In the genomic region with DNA sequence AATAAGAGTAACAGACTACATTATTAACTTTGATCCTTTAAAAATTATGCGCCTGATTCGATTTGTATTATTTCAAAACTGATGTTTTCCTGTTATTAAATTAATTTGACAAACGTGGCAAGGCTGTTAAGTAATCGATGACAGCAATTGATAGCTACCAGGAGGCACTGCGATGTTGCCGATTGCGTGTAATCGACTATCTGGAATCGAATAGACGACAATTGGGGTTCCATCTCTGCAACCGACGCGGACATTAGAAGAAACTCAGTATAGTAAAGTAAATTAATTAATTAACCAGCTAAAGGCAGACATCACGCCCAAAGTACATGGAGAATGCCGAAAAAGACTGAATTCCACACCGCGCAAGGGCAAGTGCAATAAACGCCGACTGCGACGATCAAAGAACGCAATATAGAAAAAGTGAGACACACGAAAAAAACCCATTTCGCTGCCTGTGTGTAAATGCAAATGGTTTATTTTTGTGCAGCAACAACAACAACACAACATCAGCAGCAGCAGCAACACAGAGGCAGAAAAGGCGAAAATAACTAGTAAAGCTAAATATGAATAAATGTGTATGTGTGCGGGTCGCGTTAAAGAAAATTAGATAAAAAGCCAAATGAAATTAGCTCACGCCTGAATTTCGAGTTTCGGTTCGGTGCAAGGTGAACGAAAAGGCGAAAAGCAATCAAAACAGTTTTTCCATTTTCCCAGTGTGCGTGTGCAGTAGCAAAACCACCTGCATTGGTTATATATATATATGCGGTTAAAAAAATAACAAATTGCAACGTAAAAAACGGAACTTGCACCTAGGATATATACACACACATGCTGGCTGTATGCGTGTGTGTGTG, we compare ENCODE assay signal across 6 fruit fly cellular contexts.
TF ChIP-seq lines count a peak whose summit lies in the region.

A gene (plus strand): TSS at position 219 of the 854 bp plus-strand sequence.

- peak; percentile 11 to 28 for TF ChIP-seq CTCF in S2 (optimal IDR thresholded peaks at IDR 0.05; lab: Kevin White, UChicago)
- peak; percentile 42 for TF ChIP-seq CTCF in whole organism, embryonic (GFP tag; optimal IDR thresholded peaks at IDR 0.05; lab: Kevin White, UChicago)

TF ChIP-seq in whole organism, adult, 20 proteins besides CTCF, POLR2A, EP300 and RAD21:
- TF ChIP-seq tj (GFP tag; optimal IDR thresholded peaks at IDR 0.05; lab: Kevin White, UChicago) (peak; percentile 14), bab1 (GFP tag; optimal IDR thresholded peaks at IDR 0.05; lab: Kevin White, UChicago) (peak; percentile 50), ovo (GFP tag; optimal IDR thresholded peaks at IDR 0.05; lab: Kevin White, UChicago) (peak; percentile 18), CG1620 (GFP tag; optimal IDR thresholded peaks at IDR 0.05; lab: Kevin White, UChicago) (peak; percentile 28), CG5204 (GFP tag; optimal IDR thresholded peaks at IDR 0.05; lab: Kevin White, UChicago) (no peak), CG7101 (tag; optimal IDR thresholded peaks at IDR 0.05; lab: Kevin White, UChicago) (peak; percentile 25), Crg-1 (GFP tag; optimal IDR thresholded peaks at IDR 0.05; lab: Kevin White, UChicago) (peak; percentile 1), CG33017 (tag; optimal IDR thresholded peaks at IDR 0.05; lab: Kevin White, UChicago) (peak; percentile 33), CG14711 (tag; optimal IDR thresholded peaks at IDR 0.05; lab: Kevin White, UChicago) (peak; percentile 8), pad (GFP tag; optimal IDR thresholded peaks at IDR 0.05; lab: Kevin White, UChicago) (no peak), Hr96 (GFP tag; optimal IDR thresholded peaks at IDR 0.05; lab: Kevin White, UChicago) (no peak), toe (GFP tag; optimal IDR thresholded peaks at IDR 0.05; lab: Kevin White, UChicago) (no peak), Mnt (GFP tag; optimal IDR thresholded peaks at IDR 0.05; lab: Kevin White, UChicago) (no peak), cic (GFP tag; optimal IDR thresholded peaks at IDR 0.05; lab: Kevin White, UChicago) (peak; percentile 41), CG7045 (GFP tag; optimal IDR thresholded peaks at IDR 0.05; lab: Kevin White, UChicago) (no peak)

TF ChIP-seq in whole organism, embryonic, 481 proteins besides CTCF, POLR2A, EP300 and RAD21 (continues in another document):
- TF ChIP-seq Dad (GFP tag; optimal IDR thresholded peaks at IDR 0.05; lab: Kevin White, UChicago) = no peak
- TF ChIP-seq bigmax (GFP tag; optimal IDR thresholded peaks at IDR 0.05; lab: Kevin White, UChicago) = no peak
- TF ChIP-seq Lhr (GFP tag; optimal IDR thresholded peaks at IDR 0.05; lab: Kevin White, UChicago) = peak; percentile 61
- peak; percentile 78 for TF ChIP-seq CG14710 (tag; optimal IDR thresholded peaks at IDR 0.05; lab: Kevin White, UChicago)
- TF ChIP-seq CG1603 (tag; optimal IDR thresholded peaks at IDR 0.05; lab: Kevin White, UChicago) = peak; percentile 97
- no peak for TF ChIP-seq unpg (GFP tag; optimal IDR thresholded peaks at IDR 0.05; lab: Kevin White, UChicago)
- TF ChIP-seq CG1529 (GFP tag; optimal IDR thresholded peaks at IDR 0.05; lab: Kevin White, UChicago) = no peak
- TF ChIP-seq CG34376 (GFP tag; optimal IDR thresholded peaks at IDR 0.05; lab: Kevin White, UChicago) = peak; percentile 5
- TF ChIP-seq CG17612 (GFP tag; IDR thresholded peaks at IDR 0.05; lab: Robert Waterston, UW) = no peak
- peak; percentile 16 for TF ChIP-seq mam (GFP tag; optimal IDR thresholded peaks at IDR 0.05; lab: Kevin White, UChicago)
- peak; percentile 28 for TF ChIP-seq Xbp1 (GFP tag; optimal IDR thresholded peaks at IDR 0.05; lab: Kevin White, UChicago)
- TF ChIP-seq CG30403 (GFP tag; optimal IDR thresholded peaks at IDR 0.05; lab: Kevin White, UChicago) = peak; percentile 26
- TF ChIP-seq Ets65A (GFP tag; lab: Kevin White, UChicago) = peak; percentile 84
- peak; percentile 99 for TF ChIP-seq CG11560 (tag; IDR thresholded peaks at IDR 0.05; lab: Robert Waterston, UW)
- no peak for TF ChIP-seq ATbp (GFP tag; optimal IDR thresholded peaks at IDR 0.05; lab: Kevin White, UChicago)
- 0 out of 3 replicates have a peak, but pooled peaks have one; percentile 9 for TF ChIP-seq CG11695 (GFP tag; IDR thresholded peaks at IDR 0.05; lab: Robert Waterston, UW)
- no peak for TF ChIP-seq crol (GFP tag; IDR thresholded peaks at IDR 0.05; lab: Robert Waterston, UW)

TF ChIP-seq in whole organism, prepupa, 60 proteins besides CTCF, POLR2A, EP300 and RAD21 (continues in another document):
- peak; percentile 4 for TF ChIP-seq Eip93F (GFP tag; optimal IDR thresholded peaks at IDR 0.05; lab: Kevin White, UChicago)
- TF ChIP-seq Gug (GFP tag; IDR thresholded peaks at IDR 0.05; lab: Robert Waterston, UW) = no peak
- TF ChIP-seq acj6 (GFP tag; optimal IDR thresholded peaks at IDR 0.05; lab: Kevin White, UChicago) = no peak
- TF ChIP-seq Sox15 (GFP tag; optimal IDR thresholded peaks at IDR 0.05; lab: Kevin White, UChicago) = no peak
- TF ChIP-seq CG10669 (GFP tag; optimal IDR thresholded peaks at IDR 0.05; lab: Kevin White, UChicago) = no peak
- TF ChIP-seq Hr38 (GFP tag; optimal IDR thresholded peaks at IDR 0.05; lab: Kevin White, UChicago) = no peak
- TF ChIP-seq fd59A (GFP tag; optimal IDR thresholded peaks at IDR 0.05; lab: Kevin White, UChicago) = no peak
- 0 out of 3 replicates have a peak, but pooled peaks have one; percentile 11 for TF ChIP-seq CG8119 (GFP tag; IDR thresholded peaks at IDR 0.05; lab: Robert Waterston, UW)
- TF ChIP-seq salr (GFP tag; optimal IDR thresholded peaks at IDR 0.05; lab: Kevin White, UChicago) = no peak
- no peak for TF ChIP-seq dsx (GFP tag; optimal IDR thresholded peaks at IDR 0.05; lab: Kevin White, UChicago; ENCODE audit: poor library complexity, severe bottlenecking)
- no peak for TF ChIP-seq OdsH (GFP tag; optimal IDR thresholded peaks at IDR 0.05; lab: Kevin White, UChicago)
- TF ChIP-seq CG8632 (GFP tag; optimal IDR thresholded peaks at IDR 0.05; lab: Kevin White, UChicago) = no peak
- TF ChIP-seq eg (GFP tag; IDR thresholded peaks at IDR 0.05; lab: Robert Waterston, UW) = 0 out of 3 replicates have a peak, but pooled peaks have one; percentile 20
- no peak for TF ChIP-seq CG3919 (GFP tag; optimal IDR thresholded peaks at IDR 0.05; lab: Kevin White, UChicago)
- no peak for TF ChIP-seq Ets96B (tag; optimal IDR thresholded peaks at IDR 0.05; lab: Kevin White, UChicago)
- TF ChIP-seq CG6276 (GFP tag; optimal IDR thresholded peaks at IDR 0.05; lab: Kevin White, UChicago) = peak; percentile 34
- TF ChIP-seq CG4318 (GFP tag; optimal IDR thresholded peaks at IDR 0.05; lab: Kevin White, UChicago) = no peak

TF ChIP-seq in whole organism, pupa, 21 proteins besides CTCF, POLR2A, EP300 and RAD21 (continues in another document):
- TF ChIP-seq Pif1A (GFP tag; optimal IDR thresholded peaks at IDR 0.05; lab: Kevin White, UChicago) (no peak), gl (tag; optimal IDR thresholded peaks at IDR 0.05; lab: Kevin White, UChicago) (no peak), rn (GFP tag; IDR thresholded peaks at IDR 0.05; lab: Robert Waterston, UW) (no peak), CG17806 (tag; optimal IDR thresholded peaks at IDR 0.05; lab: Kevin White, UChicago) (no peak), D1 (tag; optimal IDR thresholded peaks at IDR 0.05; lab: Kevin White, UChicago) (no peak), Pif1B (GFP tag; optimal IDR thresholded peaks at IDR 0.05; lab: Kevin White, UChicago) (no peak), CG10348 (GFP tag; IDR thresholded peaks at IDR 0.05; lab: Robert Waterston, UW) (no peak), CG14655 (GFP tag; optimal IDR thresholded peaks at IDR 0.05; lab: Kevin White, UChicago) (no peak), EcR (GFP tag; optimal IDR thresholded peaks at IDR 0.05; lab: Kevin White, UChicago) (no peak), CG4496 (GFP tag; IDR thresholded peaks at IDR 0.05; lab: Robert Waterston, UW) (peak; percentile 28; the same call in 1 of the 3 replicates), Ets98B (GFP tag; IDR thresholded peaks at IDR 0.05; lab: Robert Waterston, UW) (no peak), CG8301 (tag; optimal IDR thresholded peaks at IDR 0.05; lab: Kevin White, UChicago) (no peak), CG34367 (tag; optimal IDR thresholded peaks at IDR 0.05; lab: Kevin White, UChicago) (no peak), CG15710 (tag; optimal IDR thresholded peaks at IDR 0.05; lab: Kevin White, UChicago) (no peak), CG13204 (GFP tag; optimal IDR thresholded peaks at IDR 0.05; lab: Kevin White, UChicago) (no peak), CG9948 (tag; optimal IDR thresholded peaks at IDR 0.05; lab: Kevin White, UChicago) (no peak), CG8159 (tag; optimal IDR thresholded peaks at IDR 0.05; lab: Kevin White, UChicago) (no peak), CG32121 (GFP tag; IDR thresholded peaks at IDR 0.05; lab: Robert Waterston, UW) (0 out of 2 replicates have a peak, but pooled peaks have one; percentile 8), CG12605 (GFP tag; IDR thresholded peaks at IDR 0.05; lab: Robert Waterston, UW) (no peak)

TF ChIP-seq in whole organism, wandering third instar larva, 38 proteins besides CTCF, POLR2A, EP300 and RAD21:
- TF ChIP-seq Rel (GFP tag; optimal IDR thresholded peaks at IDR 0.05; lab: Kevin White, UChicago) (no peak), Rel (tag; optimal IDR thresholded peaks at IDR 0.05; lab: Kevin White, UChicago) (peak; percentile 78), pan (optimal IDR thresholded peaks at IDR 0.05; lab: Kevin White, UChicago) (no peak), Sp1 (GFP tag; optimal IDR thresholded peaks at IDR 0.05; lab: Kevin White, UChicago) (peak; percentile 13)
